Worm (Caenorhabditis elegans) whole organism, L3 larva: ENCODE results near the gene F13H8.3.
A peak's percentile ranks its signal among the peaks of the same experiment; 100 is the strongest.

ENCODE experiments used
- R02D3.7 ChIP-seq: fragments of 150-350 bp; optimal IDR thresholded peaks from 2 replicates; lab custom pipeline; 2014; ENCODE audit warnings: missing biosample characterization, missing genetic modification characterization
- ZK546.5 ChIP-seq: sonication (generic microtip); optimal IDR thresholded peaks from 2 replicates; lab custom pipeline; 2017; ENCODE audit warnings: missing biosample characterization, missing genetic modification characterization
- ama-1 ChIP-seq: fragments of 150-350 bp; optimal IDR thresholded peaks from 2 replicates; lab custom pipeline; 2018
- ceh-16 ChIP-seq: sonication (generic microtip); optimal IDR thresholded peaks from 2 replicates; lab custom pipeline; 2017; ENCODE audit warnings: missing biosample characterization, missing genetic modification characterization
- ceh-82 ChIP-seq: fragments of 150-350 bp; optimal IDR thresholded peaks from 2 replicates; lab custom pipeline; 2014; ENCODE audit warnings: missing biosample characterization, missing genetic modification characterization
- ceh-9 ChIP-seq: sonication (generic microtip); optimal IDR thresholded peaks from 2 replicates; lab custom pipeline; 2018; ENCODE audit warnings: missing biosample characterization, missing genetic modification characterization
- daf-12 ChIP-seq: fragments of 150-350 bp; optimal IDR thresholded peaks from 2 replicates; lab custom pipeline; 2014; ENCODE audit warnings: missing biosample characterization, missing genetic modification reagents, missing genetic modification characterization
- egl-27 ChIP-seq: sonication (generic microtip); optimal IDR thresholded peaks from 4 replicates; lab custom pipeline; 2017; ENCODE audit warnings: missing biosample characterization, missing genetic modification reagents, missing genetic modification characterization
- egl-5 ChIP-seq: fragments of 150-350 bp; optimal IDR thresholded peaks from 2 replicates; lab custom pipeline; 2017; ENCODE audit warnings: missing biosample characterization, missing genetic modification reagents, missing genetic modification characterization, inconsistent platforms
- elt-1 ChIP-seq: fragments of 150-350 bp; optimal IDR thresholded peaks from 2 replicates; lab custom pipeline; 2014; ENCODE audit warnings: missing biosample characterization, missing genetic modification characterization
- elt-2 ChIP-seq: sonication (generic microtip); optimal IDR thresholded peaks from 2 replicates; lab custom pipeline; 2016; ENCODE audit warnings: missing genetic modification reagents, mild to moderate bottlenecking, missing genetic modification characterization, missing compliant biosample characterization
- elt-3 ChIP-seq, 3 experiments: fragments of 150-350 bp in 1 of 3; sonication (generic microtip) in 2 of 3; optimal IDR thresholded peaks; 2 replicates in 2 of 3; 4 replicates in 1 of 3; lab custom pipeline; 2014 to 2017; ENCODE audit warnings: missing biosample characterization in 3 of 3, missing genetic modification characterization in 3 of 3
- eor-1 ChIP-seq, 2 experiments: fragments of 150-350 bp; optimal IDR thresholded peaks; 2 replicates each; lab custom pipeline; 2014 to 2018; ENCODE audit warnings: missing biosample characterization in 2 of 2, missing genetic modification characterization in 2 of 2
- fkh-10 ChIP-seq: sonication (generic microtip); optimal IDR thresholded peaks from 2 replicates; lab custom pipeline; 2017; ENCODE audit warnings: missing biosample characterization, missing genetic modification reagents, missing genetic modification characterization
- hmg-11 ChIP-seq: sonication (generic microtip); optimal IDR thresholded peaks from 2 replicates; lab custom pipeline; 2016; ENCODE audit warnings: missing genetic modification characterization, missing compliant biosample characterization
- jun-1 ChIP-seq: fragments of 150-350 bp; optimal IDR thresholded peaks from 2 replicates; lab custom pipeline; 2014; ENCODE audit warnings: missing biosample characterization, missing genetic modification reagents, missing genetic modification characterization
- lin-15B ChIP-seq: fragments of 150-350 bp; optimal IDR thresholded peaks from 2 replicates; lab custom pipeline; 2014; ENCODE audit warnings: missing biosample characterization, missing genetic modification characterization
- lin-39 ChIP-seq: fragments of 150-350 bp; optimal IDR thresholded peaks from 2 replicates; lab custom pipeline; 2018; ENCODE audit warnings: missing biosample characterization, missing genetic modification reagents, missing genetic modification characterization
- mml-1 ChIP-seq: fragments of 150-350 bp; sonication (generic microtip); optimal IDR thresholded peaks from 3 replicates; lab custom pipeline; 2014; ENCODE audit warnings: missing biosample characterization, missing genetic modification characterization
- nfya-1 ChIP-seq: sonication (generic microtip); optimal IDR thresholded peaks from 2 replicates; lab custom pipeline; 2017; ENCODE audit warnings: missing genetic modification characterization, mild to moderate bottlenecking, missing compliant biosample characterization, antibody characterized with exemption, moderate library complexity; ENCODE audit not compliant: insufficient read depth
- nhr-11 ChIP-seq: fragments of 150-350 bp; optimal IDR thresholded peaks from 2 replicates; lab custom pipeline; 2014; ENCODE audit warnings: missing biosample characterization, missing genetic modification characterization
- nhr-12 ChIP-seq: fragments of 150-350 bp; optimal IDR thresholded peaks from 2 replicates; lab custom pipeline; 2014; ENCODE audit warnings: missing biosample characterization, missing genetic modification characterization
- nhr-23 ChIP-seq: fragments of 150-350 bp; optimal IDR thresholded peaks from 2 replicates; lab custom pipeline; 2014; ENCODE audit warnings: missing biosample characterization, missing genetic modification reagents, missing genetic modification characterization
- nhr-25 ChIP-seq: sonication (generic microtip); optimal IDR thresholded peaks from 2 replicates; lab custom pipeline; 2017; ENCODE audit warnings: missing biosample characterization, missing genetic modification characterization
- nhr-67 ChIP-seq: fragments of 150-350 bp; optimal IDR thresholded peaks from 2 replicates; lab custom pipeline; 2014; ENCODE audit warnings: missing biosample characterization, missing genetic modification characterization
- nhr-76 ChIP-seq: fragments of 150-350 bp; sonication (generic microtip); optimal IDR thresholded peaks from 5 replicates; lab custom pipeline; 2014; ENCODE audit warnings: missing biosample characterization, missing genetic modification characterization
- nhr-77 ChIP-seq: fragments of 150-350 bp; optimal IDR thresholded peaks from 2 replicates; lab custom pipeline; 2014; ENCODE audit warnings: missing biosample characterization, missing genetic modification characterization
- pha-4 ChIP-seq: fragments of 150-350 bp; optimal IDR thresholded peaks from 2 replicates; lab custom pipeline; 2014; ENCODE audit warnings: missing biosample characterization, missing genetic modification reagents, missing genetic modification characterization
- sea-2 ChIP-seq: fragments of 150-350 bp; sonication (generic microtip); optimal IDR thresholded peaks from 4 replicates; lab custom pipeline; 2014; ENCODE audit warnings: missing biosample characterization, missing genetic modification reagents, missing genetic modification characterization
- skn-1 ChIP-seq: fragments of 150-350 bp; optimal IDR thresholded peaks from 2 replicates; lab custom pipeline; 2014; ENCODE audit warnings: missing biosample characterization, missing genetic modification characterization
- snpc-4 ChIP-seq: fragments of 150-350 bp; optimal IDR thresholded peaks from 2 replicates; lab custom pipeline; 2014; ENCODE audit warnings: missing biosample characterization, missing genetic modification characterization
- tbx-2 ChIP-seq: sonication (generic microtip); optimal IDR thresholded peaks from 2 replicates; lab custom pipeline; 2016; ENCODE audit warnings: mild to moderate bottlenecking, missing genetic modification characterization, missing compliant biosample characterization
- unc-39 ChIP-seq: sonication (generic microtip); optimal IDR thresholded peaks from 4 replicates; lab custom pipeline; 2017; ENCODE audit warnings: missing biosample characterization, missing genetic modification characterization
- unc-62 ChIP-seq: fragments of 150-350 bp; sonication (generic microtip); optimal IDR thresholded peaks from 4 replicates; lab custom pipeline; 2014; ENCODE audit warnings: missing biosample characterization, missing genetic modification reagents, missing genetic modification characterization
- zag-1 ChIP-seq: fragments of 150-350 bp; optimal IDR thresholded peaks from 2 replicates; lab custom pipeline; 2014; ENCODE audit warnings: missing biosample characterization, missing genetic modification characterization
- ztf-11 ChIP-seq: fragments of 150-350 bp; optimal IDR thresholded peaks from 2 replicates; lab custom pipeline; 2014; ENCODE audit warnings: missing biosample characterization, missing genetic modification characterization

F13H8.3 gene

DNA sequence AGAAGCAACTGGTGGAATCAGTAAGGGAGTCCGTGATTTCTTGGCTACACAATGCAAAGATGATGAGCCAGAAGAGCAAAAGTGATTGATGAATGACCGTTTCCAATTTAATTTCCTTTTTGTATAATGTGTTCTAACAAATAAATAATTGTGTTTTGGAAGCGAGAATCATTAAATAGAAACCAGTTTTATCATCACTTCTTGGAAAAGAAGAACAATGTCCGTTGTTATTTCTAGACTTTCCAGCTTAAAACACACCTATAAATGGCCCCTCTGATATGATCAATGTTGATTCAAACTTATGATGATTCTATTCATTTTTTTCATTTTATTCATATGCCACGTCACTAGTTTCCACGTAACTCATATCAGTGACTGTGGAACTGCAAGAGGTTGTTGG lies 42.3 kb downstream of the F13H8.3 start, which contains the start of gene C29F5.8:
Gene C29F5.8 (plus strand): TSS at position 301 of the 400 bp plus-strand sequence.
- TF ChIP-seq tbx-2 (tag; lab: Kevin White, UChicago) = no peak
- no peak for TF ChIP-seq mml-1 (tag; lab: Kevin White, UChicago)
- no peak for TF ChIP-seq nhr-11 (tag; lab: Kevin White, UChicago)
- TF ChIP-seq sea-2 = no peak
- no peak for TF ChIP-seq ceh-16 (tag; lab: Kevin White, UChicago)
- TF ChIP-seq unc-62 (GFP tag; lab: Kevin White, UChicago) = no peak
- TF ChIP-seq ceh-9 = no peak
- TF ChIP-seq nhr-25 (tag; lab: Kevin White, UChicago) = no peak
- TF ChIP-seq nhr-23 = no peak
- no peak for TF ChIP-seq skn-1 (tag; lab: Kevin White, UChicago)
- no peak for TF ChIP-seq nhr-67 (tag; lab: Kevin White, UChicago)
- no peak for TF ChIP-seq nfya-1 (tag; lab: Kevin White, UChicago)
- no peak for TF ChIP-seq nhr-76 (tag; lab: Kevin White, UChicago)
- no peak for TF ChIP-seq jun-1 (tag; lab: Kevin White, UChicago)
- no peak for TF ChIP-seq zag-1
- no peak for TF ChIP-seq elt-3 (tag; optimal IDR thresholded peaks at IDR 0.05; lab: Kevin White, UChicago)

DNA sequence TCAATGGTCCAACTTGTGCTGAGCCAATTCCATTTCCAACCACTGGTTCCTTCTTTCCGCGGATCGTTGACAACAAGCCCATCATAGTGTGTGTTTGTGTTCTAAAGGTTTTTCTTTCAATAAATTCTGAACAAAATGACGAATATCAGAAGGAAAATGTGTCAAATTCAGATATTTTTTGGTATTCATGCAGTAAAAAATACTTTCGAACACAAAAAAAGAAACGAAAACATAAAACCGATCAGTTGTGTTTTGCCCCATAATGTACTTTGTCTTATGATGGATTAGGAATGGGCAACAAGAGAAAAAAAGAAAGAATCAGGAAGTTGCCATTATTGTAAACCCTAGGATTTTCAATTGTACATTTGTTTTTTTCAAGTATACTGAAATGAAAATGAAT lies 45.4 kb downstream of the F13H8.3 start, which contains the start of gene glb-10:
Gene glb-10 (minus strand): TSS at position 101 of the 400 bp plus-strand sequence.
- TF ChIP-seq ceh-82 = no peak
- no peak for TF ChIP-seq nfya-1 (tag; lab: Kevin White, UChicago)
- TF ChIP-seq nhr-12 = no peak
- TF ChIP-seq snpc-4 (tag; lab: Kevin White, UChicago) = no peak
- no peak for TF ChIP-seq eor-1 (tag; optimal IDR thresholded peaks at IDR 0.05; lab: Kevin White, UChicago)
- TF ChIP-seq egl-27 (tag; lab: Kevin White, UChicago) = no peak
- no peak for TF ChIP-seq R02D3.7 (tag; lab: Kevin White, UChicago)
- TF ChIP-seq elt-1 (tag; lab: Kevin White, UChicago) = no peak
- no peak for TF ChIP-seq jun-1 (tag; lab: Kevin White, UChicago)
- TF ChIP-seq egl-5 (tag; lab: Kevin White, UChicago) = no peak
- TF ChIP-seq elt-2 (tag; lab: Kevin White, UChicago) = no peak
- no peak for TF ChIP-seq ceh-16 (tag; lab: Kevin White, UChicago)
- TF ChIP-seq sea-2 = no peak
- TF ChIP-seq daf-12 (tag; lab: Kevin White, UChicago) = no peak
- TF ChIP-seq ama-1 = no peak
- TF ChIP-seq, all 47 proteins: peak for 0

DNA sequence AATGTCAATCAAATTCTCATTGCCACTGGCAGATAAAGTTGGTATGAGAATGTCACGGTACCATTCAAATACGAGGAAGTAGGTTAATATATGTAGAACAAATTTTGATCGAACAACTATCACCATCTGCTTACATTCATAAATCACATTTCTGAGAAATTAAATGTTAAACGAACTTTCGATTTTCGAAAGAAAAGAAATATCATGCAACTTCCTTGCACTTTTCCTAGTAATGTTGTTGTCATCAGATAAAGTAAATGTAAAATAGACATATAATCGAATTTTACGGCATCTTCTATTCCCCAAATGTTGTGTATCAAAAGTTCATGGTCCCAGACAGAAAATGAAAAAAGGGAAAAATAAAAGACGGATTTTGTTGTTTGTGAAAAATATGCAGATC lies 47.7 kb downstream of the F13H8.3 start:
- peak; percentile 27 for TF ChIP-seq fkh-10
- TF ChIP-seq nhr-11 (tag; lab: Kevin White, UChicago) = no peak

DNA sequence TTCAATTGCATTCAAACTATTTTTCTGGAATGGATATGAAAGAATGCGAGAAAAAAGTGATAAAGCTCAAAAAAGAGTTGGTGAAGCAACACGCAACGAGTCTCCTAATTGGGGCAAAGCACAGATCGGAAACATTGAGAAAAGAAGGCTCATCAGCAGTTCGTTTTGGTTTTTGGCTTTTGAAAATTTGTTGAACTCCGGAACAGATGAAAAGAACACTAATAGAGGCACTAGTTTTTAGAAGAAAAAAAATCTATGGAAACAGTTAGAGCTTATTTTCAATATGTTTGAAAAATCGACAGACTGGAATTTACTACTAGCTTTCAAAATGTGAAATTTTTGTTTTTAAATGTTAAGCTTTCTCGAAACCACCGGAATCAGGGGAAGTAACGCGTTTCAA lies 48.1 kb downstream of the F13H8.3 start:
- no peak for TF ChIP-seq fkh-10
- TF ChIP-seq unc-62 (GFP tag; lab: Kevin White, UChicago) = no peak
- no peak for TF ChIP-seq ZK546.5
- TF ChIP-seq nhr-77 = no peak
- TF ChIP-seq lin-39 (tag; lab: Kevin White, UChicago) = no peak
- no peak for TF ChIP-seq nhr-12
- no peak for TF ChIP-seq elt-3 (tag; optimal IDR thresholded peaks at IDR 0.05; lab: Kevin White, UChicago)
- TF ChIP-seq lin-15B = no peak
- no peak for TF ChIP-seq hmg-11
- no peak for TF ChIP-seq unc-39 (tag; lab: Kevin White, UChicago)
- no peak for TF ChIP-seq ztf-11 (tag; lab: Kevin White, UChicago)
- no peak for TF ChIP-seq nfya-1 (tag; lab: Kevin White, UChicago)
- TF ChIP-seq pha-4 (tag; lab: Kevin White, UChicago) = no peak
- no peak for TF ChIP-seq tbx-2 (tag; lab: Kevin White, UChicago)
- no peak for TF ChIP-seq zag-1
- TF ChIP-seq sea-2 = no peak
- TF ChIP-seq nhr-76 (tag; lab: Kevin White, UChicago) = no peak
- TF ChIP-seq, all 47 proteins: peak for 0
